Fruit fly (Drosophila melanogaster): ENCODE data around the gene CG11109.
A peak's percentile ranks its signal among the peaks of the same experiment; 100 is the strongest.

The CG11109 gene

dm6 chr3L:22871030-22871844, 763 bp upstream of the CG11109 start (continued):
- TF ChIP-seq corto (GFP tag; optimal IDR thresholded peaks at IDR 0.05) (no peak), fd64A (GFP tag; optimal IDR thresholded peaks at IDR 0.05) (no peak), Sin3A (optimal IDR thresholded peaks at IDR 0.05) (no peak), slp2 (GFP tag; optimal IDR thresholded peaks at IDR 0.05) (no peak), bigmax (GFP tag; optimal IDR thresholded peaks at IDR 0.05) (no peak), CG9437 (GFP tag; optimal IDR thresholded peaks at IDR 0.05) (no peak), CG13287 (GFP tag; IDR thresholded peaks at IDR 0.05; ENCODE audit: partially characterized antibody) (peak; percentile 70), inv (GFP tag; IDR thresholded peaks at IDR 0.05; ENCODE audit: partially characterized antibody) (peak; percentile 59), ssp (GFP tag; IDR thresholded peaks at IDR 0.05) (no peak), CG17912 (GFP tag; optimal IDR thresholded peaks at IDR 0.05) (no peak), disco-r (GFP tag; optimal IDR thresholded peaks at IDR 0.05) (no peak), sc (optimal IDR thresholded peaks at IDR 0.05) (no peak), sc (GFP tag; optimal IDR thresholded peaks at IDR 0.05) (no peak), CG8089 (GFP tag; optimal IDR thresholded peaks at IDR 0.05) (no peak), kni (GFP tag; optimal IDR thresholded peaks at IDR 0.05) (no peak), da (GFP tag; optimal IDR thresholded peaks at IDR 0.05) (no peak), CG4282 (GFP tag; optimal IDR thresholded peaks at IDR 0.05) (peak; percentile 5), seq (GFP tag; IDR thresholded peaks at IDR 0.05) (no peak; the same call in 1 of the 2 replicates), bbx (GFP tag; IDR thresholded peaks at IDR 0.05; ENCODE audit: partially characterized antibody) (peak; percentile 67), MESR4 (GFP tag; optimal IDR thresholded peaks at IDR 0.05) (peak; percentile 29), H2.0 (GFP tag; IDR thresholded peaks at IDR 0.05) (no peak), CG6791 (GFP tag; IDR thresholded peaks at IDR 0.05; ENCODE audit: partially characterized antibody) (peak; percentile 70; the same call in 2 of the 3 replicates), Hand (GFP tag; optimal IDR thresholded peaks at IDR 0.05) (no peak), ase (GFP tag; IDR thresholded peaks at IDR 0.05) (0 out of 3 replicates have a peak, but pooled peaks have one; percentile 15), Elba2 (GFP tag; optimal IDR thresholded peaks at IDR 0.05) (no peak), CTCF (GFP tag; optimal IDR thresholded peaks at IDR 0.05) (no peak), danr (GFP tag; IDR thresholded peaks at IDR 0.05) (no peak), CG32532 (GFP tag; IDR thresholded peaks at IDR 0.05) (peak; percentile 66), CG7556 (GFP tag; optimal IDR thresholded peaks at IDR 0.05) (no peak), Dll (GFP tag; IDR thresholded peaks at IDR 0.05; ENCODE audit: partially characterized antibody) (peak; percentile 69; the same call in 3 of the 4 replicates), CG7271 (tag; optimal IDR thresholded peaks at IDR 0.05) (no peak), CG9609 (GFP tag; optimal IDR thresholded peaks at IDR 0.05) (peak; percentile 13), CG2129 (GFP tag; IDR thresholded peaks at IDR 0.05; ENCODE audit: partially characterized antibody) (peak; percentile 41), zen2 (GFP tag; IDR thresholded peaks at IDR 0.05; ENCODE audit: partially characterized antibody) (peak; percentile 43; the same call in 2 of the 3 replicates), Rfx (GFP tag; IDR thresholded peaks at IDR 0.05) (peak; percentile 66), peb (GFP tag; IDR thresholded peaks at IDR 0.05) (no peak), NC2β (GFP tag; optimal IDR thresholded peaks at IDR 0.05) (no peak), unc-4 (GFP tag; IDR thresholded peaks at IDR 0.05; ENCODE audit: partially characterized antibody) (peak; percentile 57), dysf (GFP tag; IDR thresholded peaks at IDR 0.05) (peak; percentile 54; the same call in 2 of the 3 replicates), CG11695 (GFP tag; IDR thresholded peaks at IDR 0.05) (0 out of 3 replicates have a peak, but pooled peaks have one; percentile 13), CG10209 (GFP tag; optimal IDR thresholded peaks at IDR 0.05) (no peak), CG7928 (GFP tag; optimal IDR thresholded peaks at IDR 0.05) (peak; percentile 6), croc (GFP tag; conservative IDR thresholded peaks at IDR 0.05) (no peak), Pdp1 (GFP tag; optimal IDR thresholded peaks at IDR 0.05) (peak in 1 of 2 experiments; percentile 73), CG8359 (GFP tag; optimal IDR thresholded peaks at IDR 0.05; ENCODE audit: borderline replicate concordance) (no peak), lab (GFP tag; optimal IDR thresholded peaks at IDR 0.05) (no peak), HLH54F (GFP tag; optimal IDR thresholded peaks at IDR 0.05) (peak; percentile 38), insv (GFP tag; optimal IDR thresholded peaks at IDR 0.05) (no peak), CG17802 (tag; optimal IDR thresholded peaks at IDR 0.05) (no peak)

Measured in whole organism, embryonic.